Worm (Caenorhabditis elegans) whole organism, L4 larva: ENCODE measurements around the gene cni-1.

Experiments
- daf-16 ChIP-seq, 3 experiments: sonication (generic microtip); optimal IDR thresholded peaks; 2 replicates each; lab custom pipeline; 2016 to 2017; ENCODE audit warnings: missing genetic modification characterization in 3 of 3, missing genetic modification reagents in 3 of 3, mild to moderate bottlenecking in 2 of 3, missing compliant biosample characterization in 2 of 3, missing biosample characterization in 1 of 3, moderate library complexity in 1 of 3
- gei-8 ChIP-seq: fragments of 200-800 bp; sonication (Bioruptor generic); optimal IDR thresholded peaks from 2 replicates; lab custom pipeline; 2018; ENCODE audit warnings: mild to moderate bottlenecking, missing genetic modification characterization, missing compliant biosample characterization
- lir-3 ChIP-seq: sonication (generic microtip); optimal IDR thresholded peaks from 2 replicates; lab custom pipeline; 2016; ENCODE audit warnings: mild to moderate bottlenecking, missing genetic modification characterization, missing compliant biosample characterization
- nhr-28 ChIP-seq: fragments of 150-350 bp; optimal IDR thresholded peaks from 2 replicates; lab custom pipeline; 2014; ENCODE audit warnings: missing biosample characterization, missing genetic modification characterization
- sdz-12 ChIP-seq: fragments of 200-800 bp; sonication (Bioruptor generic); optimal IDR thresholded peaks from 2 replicates; lab custom pipeline; 2018; ENCODE audit warnings: mild to moderate bottlenecking, missing genetic modification characterization, missing compliant biosample characterization
- snpc-4 ChIP-seq: fragments of 150-350 bp; optimal IDR thresholded peaks from 2 replicates; lab custom pipeline; 2014; ENCODE audit warnings: missing biosample characterization, missing genetic modification characterization
- spr-1 ChIP-seq: sonication (generic microtip); optimal IDR thresholded peaks from 2 replicates; lab custom pipeline; 2016; ENCODE audit warnings: mild to moderate bottlenecking, missing genetic modification characterization, missing compliant biosample characterization

ce11 chrV:13163841-13164240, 16.3 kb upstream of the cni-1 start:
- TF ChIP-seq sdz-12 (GFP tag; lab: Kevin White, UChicago) (no peak), daf-16 (GFP tag; optimal IDR thresholded peaks at IDR 0.05; lab: Kevin White, UChicago) (no peak), daf-16 (tag; optimal IDR thresholded peaks at IDR 0.05; lab: Kevin White, UChicago) (peak; percentile 83), snpc-4 (tag; lab: Kevin White, UChicago) (no peak), spr-1 (tag; lab: Kevin White, UChicago) (no peak), lir-3 (tag; lab: Kevin White, UChicago) (no peak), nhr-28 (tag; lab: Kevin White, UChicago) (peak; percentile 80), gei-8 (no peak)
